Fruit fly (Drosophila melanogaster) whole organism, pupa: Measurements from ENCODE around the gene CG3104.

Experiments
- CG10348 ChIP-seq: fragments of 200-800 bp; sonication (Bioruptor generic); IDR thresholded peaks from 2 replicates; pipeline ENCODE4 v1.3.6; 2022; ENCODE audit warnings: missing biosample characterization, missing genetic modification characterization
- CG12605 ChIP-seq: fragments of 200-800 bp; sonication (Bioruptor generic); IDR thresholded peaks from 2 replicates; pipeline ENCODE4 v1.3.6; 2022; ENCODE audit warnings: missing biosample characterization, missing genetic modification characterization
- CG13204 ChIP-seq: fragments of 200-800 bp; sonication (Bioruptor generic); optimal IDR thresholded peaks from 2 replicates; lab custom pipeline; 2018; ENCODE audit warnings: missing biosample characterization, mild to moderate bottlenecking, missing genetic modification characterization, moderate library complexity
- CG14655 ChIP-seq: fragments of 200-800 bp; sonication (Bioruptor generic); optimal IDR thresholded peaks from 3 replicates; lab custom pipeline; 2017; ENCODE audit warnings: mild to moderate bottlenecking, missing biosample characterization, missing genetic modification reagents, missing genetic modification characterization
- CG15710 ChIP-seq: fragments of 200-800 bp; sonication (Bioruptor generic); optimal IDR thresholded peaks from 2 replicates; lab custom pipeline; 2018; ENCODE audit warnings: missing biosample characterization, mild to moderate bottlenecking, missing genetic modification characterization, moderate library complexity
- CG17806 ChIP-seq: fragments of 200-800 bp; sonication (Bioruptor generic); optimal IDR thresholded peaks from 2 replicates; lab custom pipeline; 2018; ENCODE audit warnings: missing biosample characterization, mild to moderate bottlenecking, missing genetic modification characterization, moderate library complexity
- CG32121 ChIP-seq: fragments of 200-800 bp; sonication (Bioruptor generic); IDR thresholded peaks from 2 replicates; pipeline ENCODE4 v1.3.6; 2022; ENCODE audit warnings: missing biosample characterization, missing genetic modification characterization
- CG34367 ChIP-seq: fragments of 200-800 bp; sonication (Bioruptor generic); optimal IDR thresholded peaks from 2 replicates; lab custom pipeline; 2018; ENCODE audit warnings: missing biosample characterization, mild to moderate bottlenecking, missing genetic modification characterization
- CG4496 ChIP-seq: fragments of 200-800 bp; sonication (Bioruptor generic); IDR thresholded peaks from 3 replicates; pipeline ENCODE4 v1.3.6; 2022; ENCODE audit warnings: missing biosample characterization, missing genetic modification characterization
- CG8159 ChIP-seq: fragments of 200-800 bp; sonication (Bioruptor generic); optimal IDR thresholded peaks from 3 replicates; lab custom pipeline; 2018; ENCODE audit warnings: missing biosample characterization, mild to moderate bottlenecking, missing genetic modification characterization, moderate library complexity
- CG8301 ChIP-seq: fragments of 200-800 bp; sonication (Bioruptor generic); optimal IDR thresholded peaks from 2 replicates; lab custom pipeline; 2018; ENCODE audit warnings: missing biosample characterization, mild to moderate bottlenecking, missing genetic modification characterization
- CG9948 ChIP-seq: fragments of 200-800 bp; sonication (Bioruptor generic); optimal IDR thresholded peaks from 2 replicates; lab custom pipeline; 2018; ENCODE audit warnings: missing biosample characterization, mild to moderate bottlenecking, missing genetic modification characterization, moderate library complexity
- D1 ChIP-seq: fragments of 200-800 bp; sonication (Bioruptor generic); optimal IDR thresholded peaks from 2 replicates; lab custom pipeline; 2018; ENCODE audit warnings: missing biosample characterization, mild to moderate bottlenecking, missing genetic modification characterization, moderate library complexity
- EcR ChIP-seq: fragments of 200-800 bp; sonication (Bioruptor generic); optimal IDR thresholded peaks from 3 replicates; lab custom pipeline; 2019; ENCODE audit warnings: missing biosample characterization, missing genetic modification characterization, mild to moderate bottlenecking, moderate library complexity, missing genetic modification reagents
- Ets98B ChIP-seq: fragments of 200-800 bp; sonication (Bioruptor generic); IDR thresholded peaks from 2 replicates; pipeline ENCODE4 v1.3.6; 2022; ENCODE audit warnings: missing biosample characterization, missing genetic modification characterization
- Pif1A ChIP-seq: fragments of 200-800 bp; sonication (Bioruptor generic); optimal IDR thresholded peaks from 3 replicates; lab custom pipeline; 2016; ENCODE audit warnings: missing biosample characterization, missing genetic modification characterization
- Pif1B ChIP-seq: fragments of 200-800 bp; sonication (Bioruptor generic); optimal IDR thresholded peaks from 3 replicates; lab custom pipeline; 2016; ENCODE audit warnings: missing biosample characterization, missing genetic modification characterization
- Snoo ChIP-seq: fragments of 200-800 bp; sonication (Bioruptor generic); optimal IDR thresholded peaks from 3 replicates; lab custom pipeline; 2017; ENCODE audit warnings: missing biosample characterization, mild to moderate bottlenecking, missing genetic modification characterization, inconsistent platforms
- fd96Ca ChIP-seq: fragments of 200-800 bp; sonication (Bioruptor generic); IDR thresholded peaks from 3 replicates; pipeline ENCODE4 v1.3.6; 2022; ENCODE audit warnings: missing biosample characterization, missing genetic modification characterization
- gl ChIP-seq: fragments of 200-800 bp; sonication (Bioruptor generic); optimal IDR thresholded peaks from 2 replicates; lab custom pipeline; 2018; ENCODE audit warnings: missing biosample characterization, mild to moderate bottlenecking, missing genetic modification characterization
- rn ChIP-seq: fragments of 200-800 bp; sonication (Bioruptor generic); IDR thresholded peaks from 2 replicates; pipeline ENCODE4 v1.3.6; 2022; ENCODE audit warnings: missing biosample characterization, missing genetic modification characterization

The CG3104 gene

dm6 chr2L:2847112-2847682, 8.4 kb downstream of the CG3104 start, which contains the start of the genes CG3117 and CG2983:
CG3117 (minus strand) TSS chr2L:2847212.
CG2983 (plus strand) TSS chr2L:2847632.
- TF ChIP-seq CG13204 (GFP tag; lab: Kevin White, UChicago) = no peak
- TF ChIP-seq D1 (tag; lab: Kevin White, UChicago) = no peak
- no peak for TF ChIP-seq CG10348 (GFP tag; lab: Robert Waterston, UW)
- TF ChIP-seq CG8159 (tag; lab: Kevin White, UChicago) = no peak
- TF ChIP-seq EcR (GFP tag; lab: Kevin White, UChicago) = no peak
- TF ChIP-seq CG34367 (tag; lab: Kevin White, UChicago) = no peak
- no peak for TF ChIP-seq gl (tag; lab: Kevin White, UChicago)
- no peak for TF ChIP-seq Pif1B
- TF ChIP-seq rn = no peak
- TF ChIP-seq CG17806 (tag; lab: Kevin White, UChicago) = no peak
- TF ChIP-seq fd96Ca (GFP tag; lab: Robert Waterston, UW) = no peak
- TF ChIP-seq CG12605 = no peak
- no peak for TF ChIP-seq CG8301 (tag; lab: Kevin White, UChicago)
- TF ChIP-seq CG15710 (tag; lab: Kevin White, UChicago) = no peak
- no peak for TF ChIP-seq Pif1A (GFP tag; lab: Kevin White, UChicago)
- TF ChIP-seq CG32121 (GFP tag; lab: Robert Waterston, UW) = no peak
- TF ChIP-seq Snoo = no peak
- no peak for TF ChIP-seq CG4496
- no peak for TF ChIP-seq Ets98B
- no peak for TF ChIP-seq CG9948

- TF ChIP-seq Pif1B = no peak
- no peak for TF ChIP-seq Ets98B
- no peak for TF ChIP-seq CG32121 (GFP tag; lab: Robert Waterston, UW)
- no peak for TF ChIP-seq CG12605
- no peak for TF ChIP-seq CG13204 (GFP tag; lab: Kevin White, UChicago)
- TF ChIP-seq CG15710 (tag; lab: Kevin White, UChicago) = no peak
- TF ChIP-seq rn = no peak
- no peak for TF ChIP-seq CG34367 (tag; lab: Kevin White, UChicago)
- TF ChIP-seq fd96Ca (GFP tag; lab: Robert Waterston, UW) = no peak
- no peak for TF ChIP-seq CG17806 (tag; lab: Kevin White, UChicago)
- no peak for TF ChIP-seq CG8159 (tag; lab: Kevin White, UChicago)
- no peak for TF ChIP-seq Pif1A (GFP tag; lab: Kevin White, UChicago)
- TF ChIP-seq CG10348 (GFP tag; lab: Robert Waterston, UW) = no peak
- no peak for TF ChIP-seq EcR (GFP tag; lab: Kevin White, UChicago)
- TF ChIP-seq CG4496 = no peak
- no peak for TF ChIP-seq CG9948
- TF ChIP-seq CG8301 (tag; lab: Kevin White, UChicago) = no peak
- TF ChIP-seq gl (tag; lab: Kevin White, UChicago) = no peak
- no peak for TF ChIP-seq Snoo
- no peak for TF ChIP-seq D1 (tag; lab: Kevin White, UChicago)
Observed at dm6 chr2L:2845634-2846033, 9.9 kb downstream of the CG3104 start, which contains the start of gene CG18557. CG18557 (minus strand) TSS chr2L:2845734.

DNA sequence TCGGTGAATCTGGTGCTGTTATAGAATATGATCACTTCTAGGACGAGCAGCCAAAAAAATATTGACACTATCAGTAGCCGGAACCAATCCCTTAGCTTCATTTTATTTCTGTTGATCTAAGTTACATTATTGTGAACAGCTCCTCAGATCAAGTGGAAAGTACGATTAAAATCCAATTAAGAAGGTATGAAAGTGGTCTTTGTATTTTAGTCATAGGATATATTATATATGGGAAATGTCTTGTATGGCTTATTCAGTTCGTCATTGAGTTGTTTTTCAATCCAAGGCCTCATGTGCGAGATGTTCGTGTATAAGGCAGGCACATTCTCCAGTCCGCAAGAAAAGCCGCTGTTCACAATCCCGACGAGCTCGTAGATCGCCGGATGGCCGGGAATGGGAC, 11.2 kb downstream of the CG3104 start, which contains the start of gene CG18558:
CG18558 (minus strand) TSS at position 101 of the 400 bp plus-strand sequence.
- TF ChIP-seq CG4496 (no peak), Pif1B (no peak), CG8301 (tag; lab: Kevin White, UChicago) (no peak), CG10348 (GFP tag; lab: Robert Waterston, UW) (no peak)

dm6 chr2L:2840311-2840710, 15.3 kb downstream of the CG3104 start:
- TF ChIP-seq rn = no peak
- TF ChIP-seq CG32121 (GFP tag; lab: Robert Waterston, UW) = no peak
- no peak for TF ChIP-seq Snoo
- peak; percentile 19 for TF ChIP-seq EcR (GFP tag; lab: Kevin White, UChicago)
- no peak for TF ChIP-seq CG4496
- TF ChIP-seq Pif1A (GFP tag; lab: Kevin White, UChicago) = no peak

dm6 chr2L:2839850-2840249, 15.7 kb downstream of the CG3104 start, which contains the start of gene CG2975:
CG2975 (plus strand) TSS chr2L:2840124.
- TF ChIP-seq CG8301 (tag; lab: Kevin White, UChicago) (no peak), Pif1B (no peak), gl (tag; lab: Kevin White, UChicago) (no peak), D1 (tag; lab: Kevin White, UChicago) (no peak), CG15710 (tag; lab: Kevin White, UChicago) (no peak), CG9948 (no peak), CG32121 (GFP tag; lab: Robert Waterston, UW) (no peak), CG13204 (GFP tag; lab: Kevin White, UChicago) (no peak), EcR (GFP tag; lab: Kevin White, UChicago) (no peak), CG8159 (tag; lab: Kevin White, UChicago) (no peak), fd96Ca (GFP tag; lab: Robert Waterston, UW) (no peak), Pif1A (GFP tag; lab: Kevin White, UChicago) (no peak), CG34367 (tag; lab: Kevin White, UChicago) (no peak), CG17806 (tag; lab: Kevin White, UChicago) (no peak), CG14655 (no peak), CG12605 (no peak), Snoo (no peak), CG4496 (no peak), CG10348 (GFP tag; lab: Robert Waterston, UW) (no peak), Ets98B (no peak)
